Worm (Caenorhabditis elegans): ENCODE measurements around the gene C35D6.4.

ce11 chrIV:16350690-16351089, at the start of gene C35D6.4:
- TF ChIP-seq lsy-2 (tag; optimal IDR thresholded peaks at IDR 0.05) (no peak), nhr-12 (tag; optimal IDR thresholded peaks at IDR 0.05) (no peak), ham-2 (GFP tag; optimal IDR thresholded peaks at IDR 0.05) (no peak), snpc-4 (tag; optimal IDR thresholded peaks at IDR 0.05) (no peak), nhr-2 (tag; optimal IDR thresholded peaks at IDR 0.05) (no peak), elt-3 (tag; optimal IDR thresholded peaks at IDR 0.05) (no peak), ceh-83 (GFP tag; optimal IDR thresholded peaks at IDR 0.05) (no peak), unc-62 (GFP tag; optimal IDR thresholded peaks at IDR 0.05) (no peak), nhr-237 (tag; optimal IDR thresholded peaks at IDR 0.05) (no peak), elt-1 (tag; optimal IDR thresholded peaks at IDR 0.05; ENCODE audit: borderline replicate concordance, insufficient read depth) (no peak), ztf-11 (tag; optimal IDR thresholded peaks at IDR 0.05) (no peak)
